Fruit fly (Drosophila melanogaster): ENCODE data around the gene CG13912.

CG13912 gene

DNA sequence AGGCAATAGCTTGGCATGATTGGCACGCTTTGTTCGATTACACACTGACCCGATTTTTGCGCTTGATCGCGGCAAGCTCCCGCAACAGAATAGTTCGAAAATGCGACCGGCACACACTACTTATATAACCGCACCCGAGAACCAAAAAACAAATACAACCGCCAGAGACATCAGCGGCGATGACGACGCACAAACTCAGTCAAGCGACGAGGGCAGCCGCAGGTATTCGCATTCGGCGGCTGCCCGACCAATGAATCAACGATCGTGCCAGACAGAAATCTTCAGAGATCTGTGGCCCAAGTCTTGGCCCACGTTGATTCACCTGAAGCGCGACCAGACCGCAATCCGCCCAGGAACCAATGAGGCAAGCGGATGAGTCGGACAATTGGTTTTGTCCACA, 48.8 kb downstream of the CG13912 start, which contains the start of gene CG9192:
TSS of gene CG9192 (minus strand) at position 101 of the 400 bp plus-strand sequence.
- TF ChIP-seq Crg-1 (GFP tag; optimal IDR thresholded peaks at IDR 0.05) (no peak), cic (GFP tag; optimal IDR thresholded peaks at IDR 0.05) (no peak), CG12768 (GFP tag; optimal IDR thresholded peaks at IDR 0.05) (no peak), toe (GFP tag; optimal IDR thresholded peaks at IDR 0.05) (no peak), pad (GFP tag; optimal IDR thresholded peaks at IDR 0.05) (no peak), kay (GFP tag; ENCODE audit: borderline replicate concordance) (no peak), CG14711 (tag; optimal IDR thresholded peaks at IDR 0.05) (no peak), CG7045 (GFP tag; optimal IDR thresholded peaks at IDR 0.05) (no peak), CG7101 (tag; optimal IDR thresholded peaks at IDR 0.05) (no peak), Clk (GFP tag; optimal IDR thresholded peaks at IDR 0.05) (no peak), Hr96 (GFP tag; optimal IDR thresholded peaks at IDR 0.05) (no peak), CG11617 (GFP tag; optimal IDR thresholded peaks at IDR 0.05) (no peak), CG1620 (GFP tag; optimal IDR thresholded peaks at IDR 0.05) (no peak), ovo (GFP tag; optimal IDR thresholded peaks at IDR 0.05) (no peak), Mnt (GFP tag; optimal IDR thresholded peaks at IDR 0.05) (no peak), cnc (optimal IDR thresholded peaks at IDR 0.05) (no peak), CG5204 (GFP tag; optimal IDR thresholded peaks at IDR 0.05) (no peak), bab1 (GFP tag; optimal IDR thresholded peaks at IDR 0.05) (no peak), CG33017 (tag; optimal IDR thresholded peaks at IDR 0.05) (no peak)
